Worm (Caenorhabditis elegans): ENCODE data around the gene F35D11.4.

ce11 chrII:4616443-4616842 lies 13.2 kb downstream of the F35D11.4 start, which contains the start of gene clec-136:
- TF ChIP-seq hlh-13 (GFP tag; optimal IDR thresholded peaks at IDR 0.05) = no peak
- no peak for TF ChIP-seq ceh-22 (tag; optimal IDR thresholded peaks at IDR 0.05)
- TF ChIP-seq odd-2 (tag; optimal IDR thresholded peaks at IDR 0.05) = no peak
- no peak for TF ChIP-seq ceh-24 (tag; optimal IDR thresholded peaks at IDR 0.05)
- no peak for TF ChIP-seq elt-2 (tag; optimal IDR thresholded peaks at IDR 0.05)
- no peak for TF ChIP-seq ceh-34 (tag; optimal IDR thresholded peaks at IDR 0.05)
- TF ChIP-seq pqm-1 (tag; optimal IDR thresholded peaks at IDR 0.05) = no peak
- no peak for TF ChIP-seq ama-1 (optimal IDR thresholded peaks at IDR 0.05)
- TF ChIP-seq nfya-1 (tag; optimal IDR thresholded peaks at IDR 0.05) = no peak
- no peak for TF ChIP-seq sdc-2 (tag; optimal IDR thresholded peaks at IDR 0.05)
